In the genomic region with DNA sequence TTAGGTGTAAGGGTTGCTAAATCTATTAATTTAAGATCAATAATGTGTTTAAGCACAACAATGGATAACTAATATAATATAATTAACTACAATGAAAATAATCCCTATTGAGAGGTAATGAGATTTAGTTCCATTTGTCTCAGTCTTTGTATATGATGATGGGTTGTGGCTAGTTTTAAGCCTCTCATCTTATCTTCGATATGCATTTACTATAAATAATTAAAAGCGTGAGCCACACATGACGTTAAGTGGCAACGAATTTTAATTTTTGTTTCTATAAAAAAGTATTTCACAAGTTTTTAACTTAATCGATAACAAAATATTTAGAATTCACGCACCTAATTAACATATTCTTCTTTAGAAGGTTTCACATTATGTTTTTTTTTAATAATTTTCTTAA, we compare ENCODE assay signal across 3 fruit fly cellular contexts.
A peak's percentile ranks its signal among the peaks of the same experiment; 100 is the strongest.
TF ChIP-seq lines count a peak whose summit lies in the region.

No protein-coding gene starts in this region.

- TF ChIP-seq CTCF in whole organism, embryonic (GFP tag; optimal IDR thresholded peaks at IDR 0.05; lab: Kevin White, UChicago): no peak

TF ChIP-seq in whole organism, embryonic, 481 proteins besides CTCF, POLR2A, EP300 and RAD21:
- TF ChIP-seq sens (GFP tag; lab: Kevin White, UChicago): peak; percentile 51
- no peak for TF ChIP-seq dmrt11E (tag; optimal IDR thresholded peaks at IDR 0.05; lab: Kevin White, UChicago)

TF ChIP-seq in whole organism, prepupa, 60 proteins besides CTCF, POLR2A, EP300 and RAD21:
- TF ChIP-seq topi (GFP tag; optimal IDR thresholded peaks at IDR 0.05; lab: Kevin White, UChicago) (no peak), OdsH (GFP tag; optimal IDR thresholded peaks at IDR 0.05; lab: Kevin White, UChicago) (no peak), salr (GFP tag; optimal IDR thresholded peaks at IDR 0.05; lab: Kevin White, UChicago) (no peak), spab (GFP tag; optimal IDR thresholded peaks at IDR 0.05; lab: Kevin White, UChicago) (peak; percentile 4), svp (GFP tag; lab: Kevin White, UChicago) (peak; percentile 36), CG6854 (GFP tag; optimal IDR thresholded peaks at IDR 0.05; lab: Kevin White, UChicago) (no peak), Sox102F (GFP tag; optimal IDR thresholded peaks at IDR 0.05; lab: Kevin White, UChicago) (no peak), CG34406 (GFP tag; optimal IDR thresholded peaks at IDR 0.05; lab: Kevin White, UChicago) (no peak), Ets21C (GFP tag; optimal IDR thresholded peaks at IDR 0.05; lab: Kevin White, UChicago) (no peak), CG16779 (tag; optimal IDR thresholded peaks at IDR 0.05; lab: Kevin White, UChicago) (no peak), pdm3 (GFP tag; optimal IDR thresholded peaks at IDR 0.05; lab: Kevin White, UChicago) (no peak), CG8319 (GFP tag; optimal IDR thresholded peaks at IDR 0.05; lab: Kevin White, UChicago) (no peak), Eip75B (GFP tag; optimal IDR thresholded peaks at IDR 0.05; lab: Kevin White, UChicago) (no peak), Hr4 (GFP tag; optimal IDR thresholded peaks at IDR 0.05; lab: Kevin White, UChicago) (peak; percentile 13), CG9139 (GFP tag; optimal IDR thresholded peaks at IDR 0.05; lab: Kevin White, UChicago) (no peak), fd59A (GFP tag; optimal IDR thresholded peaks at IDR 0.05; lab: Kevin White, UChicago) (no peak), ss (GFP tag; optimal IDR thresholded peaks at IDR 0.05; lab: Kevin White, UChicago) (no peak), esn (GFP tag; optimal IDR thresholded peaks at IDR 0.05; lab: Kevin White, UChicago) (no peak), cyc (GFP tag; optimal IDR thresholded peaks at IDR 0.05; lab: Kevin White, UChicago) (no peak), Sox14 (GFP tag; optimal IDR thresholded peaks at IDR 0.05; lab: Kevin White, UChicago) (no peak), Blimp-1 (GFP tag; optimal IDR thresholded peaks at IDR 0.05; lab: Kevin White, UChicago) (no peak), CG10669 (GFP tag; optimal IDR thresholded peaks at IDR 0.05; lab: Kevin White, UChicago) (no peak), Ets96B (tag; optimal IDR thresholded peaks at IDR 0.05; lab: Kevin White, UChicago) (no peak), CG6808 (GFP tag; optimal IDR thresholded peaks at IDR 0.05; lab: Kevin White, UChicago) (no peak), Eip78C (GFP tag; lab: Kevin White, UChicago) (peak; percentile 60), dsx (GFP tag; optimal IDR thresholded peaks at IDR 0.05; lab: Kevin White, UChicago; ENCODE audit: poor library complexity, severe bottlenecking) (no peak), achi (GFP tag; optimal IDR thresholded peaks at IDR 0.05; lab: Kevin White, UChicago) (no peak), CG8119 (GFP tag; IDR thresholded peaks at IDR 0.05; lab: Robert Waterston, UW) (no peak), Gug (GFP tag; IDR thresholded peaks at IDR 0.05; lab: Robert Waterston, UW) (no peak), CG32006 (GFP tag; optimal IDR thresholded peaks at IDR 0.05; lab: Kevin White, UChicago) (peak; percentile 32), lz (GFP tag; optimal IDR thresholded peaks at IDR 0.05; lab: Kevin White, UChicago) (no peak), Lpt (GFP tag; optimal IDR thresholded peaks at IDR 0.05; lab: Kevin White, UChicago) (no peak), Eip93F (GFP tag; optimal IDR thresholded peaks at IDR 0.05; lab: Kevin White, UChicago) (no peak), net (GFP tag; optimal IDR thresholded peaks at IDR 0.05; lab: Kevin White, UChicago) (no peak), CG10631 (GFP tag; optimal IDR thresholded peaks at IDR 0.05; lab: Kevin White, UChicago) (no peak)
TF ChIP-seq in whole organism, prepupa: peak in this region for 5.

TF ChIP-seq in whole organism, pupa, 21 proteins besides CTCF, POLR2A, EP300 and RAD21:
- TF ChIP-seq Snoo (tag; optimal IDR thresholded peaks at IDR 0.05; lab: Kevin White, UChicago): no peak
- TF ChIP-seq CG8159 (tag; optimal IDR thresholded peaks at IDR 0.05; lab: Kevin White, UChicago): peak; percentile 32
- TF ChIP-seq CG9948 (tag; optimal IDR thresholded peaks at IDR 0.05; lab: Kevin White, UChicago): no peak
- peak; percentile 33 for TF ChIP-seq CG14655 (GFP tag; optimal IDR thresholded peaks at IDR 0.05; lab: Kevin White, UChicago)
- no peak for TF ChIP-seq Ets98B (GFP tag; IDR thresholded peaks at IDR 0.05; lab: Robert Waterston, UW)
- TF ChIP-seq CG13204 (GFP tag; optimal IDR thresholded peaks at IDR 0.05; lab: Kevin White, UChicago): no peak
- TF ChIP-seq CG32121 (GFP tag; IDR thresholded peaks at IDR 0.05; lab: Robert Waterston, UW): no peak
- no peak for TF ChIP-seq Pif1A (GFP tag; optimal IDR thresholded peaks at IDR 0.05; lab: Kevin White, UChicago)
- TF ChIP-seq fd96Ca (GFP tag; IDR thresholded peaks at IDR 0.05; lab: Robert Waterston, UW): no peak
- no peak for TF ChIP-seq CG12605 (GFP tag; IDR thresholded peaks at IDR 0.05; lab: Robert Waterston, UW)
- TF ChIP-seq D1 (tag; optimal IDR thresholded peaks at IDR 0.05; lab: Kevin White, UChicago): no peak
- TF ChIP-seq CG17806 (tag; optimal IDR thresholded peaks at IDR 0.05; lab: Kevin White, UChicago): no peak
